Fruit fly (Drosophila melanogaster) whole organism, embryonic: Measurements from ENCODE around the gene eIF4E5.
A peak's percentile ranks its signal among the peaks of the same experiment; 100 is the strongest.

Source experiments
- Atf-2 ChIP-seq: fragments of 200-800 bp; sonication (Bioruptor generic); optimal IDR thresholded peaks from 2 replicates; lab custom pipeline; 2016; ENCODE audit warnings: missing biosample characterization, missing genetic modification characterization
- CG10147 ChIP-seq: fragments of 200-800 bp; sonication (Bioruptor generic); optimal IDR thresholded peaks from 2 replicates; lab custom pipeline; 2019; ENCODE audit warnings: missing biosample characterization, mild to moderate bottlenecking, missing genetic modification characterization, moderate library complexity
- CG11247 ChIP-seq: fragments of 200-800 bp; sonication (Bioruptor generic); IDR thresholded peaks from 2 replicates; pipeline ENCODE4 v1.3.6; 2022; ENCODE audit warnings: missing biosample characterization, missing genetic modification characterization
- CG11695 ChIP-seq: fragments of 200-800 bp; sonication (Bioruptor generic); IDR thresholded peaks from 3 replicates; pipeline ENCODE4 v1.3.6; 2022; ENCODE audit warnings: missing biosample characterization, missing genetic modification characterization
- CG12155 ChIP-seq: fragments of 200-800 bp; sonication (Bioruptor generic); optimal IDR thresholded peaks from 3 replicates; lab custom pipeline; 2016; ENCODE audit warnings: missing biosample characterization, missing genetic modification characterization
- CG12391 ChIP-seq: fragments of 200-800 bp; sonication (Bioruptor generic); optimal IDR thresholded peaks from 3 replicates; lab custom pipeline; 2018; ENCODE audit warnings: missing biosample characterization, mild to moderate bottlenecking, missing genetic modification characterization, moderate library complexity
- CG13296 ChIP-seq: fragments of 200-800 bp; sonication (Bioruptor generic); optimal IDR thresholded peaks from 3 replicates; lab custom pipeline; 2018; ENCODE audit warnings: missing biosample characterization, mild to moderate bottlenecking, missing genetic modification characterization
- CG14014 ChIP-seq: fragments of 200-800 bp; sonication (Bioruptor generic); IDR thresholded peaks from 2 replicates; pipeline ENCODE4 v1.3.6; 2022; ENCODE audit warnings: missing biosample characterization, missing genetic modification characterization
- CG15269 ChIP-seq: fragments of 200-800 bp; sonication (Bioruptor generic); optimal IDR thresholded peaks from 2 replicates; lab custom pipeline; 2018; ENCODE audit warnings: missing biosample characterization, mild to moderate bottlenecking, missing genetic modification characterization, moderate library complexity
- CG1529 ChIP-seq: fragments of 200-800 bp; sonication (Bioruptor generic); optimal IDR thresholded peaks from 3 replicates; lab custom pipeline; 2018; ENCODE audit warnings: missing biosample characterization, missing genetic modification characterization
- CG17328 ChIP-seq: fragments of 200-800 bp; sonication (Bioruptor generic); IDR thresholded peaks from 2 replicates; pipeline ENCODE4 v1.3.6; 2022; ENCODE audit warnings: missing biosample characterization, missing genetic modification characterization
- CG17612 ChIP-seq: fragments of 200-800 bp; sonication (Bioruptor generic); IDR thresholded peaks from 2 replicates; pipeline ENCODE4 v1.3.6; 2022; ENCODE audit warnings: missing biosample characterization, missing genetic modification characterization
- CG18011 ChIP-seq: fragments of 200-800 bp; sonication (Bioruptor generic); optimal IDR thresholded peaks from 2 replicates; lab custom pipeline; 2017; ENCODE audit warnings: missing biosample characterization, missing genetic modification characterization, mild to moderate bottlenecking, moderate library complexity, missing genotype
- CG2202 ChIP-seq: fragments of 200-800 bp; sonication (Bioruptor generic); optimal IDR thresholded peaks from 2 replicates; lab custom pipeline; 2018; ENCODE audit warnings: missing biosample characterization, mild to moderate bottlenecking, missing genetic modification characterization
- CG2875 ChIP-seq: fragments of 200-800 bp; sonication (Bioruptor generic); optimal IDR thresholded peaks from 2 replicates; lab custom pipeline; 2017; ENCODE audit warnings: missing biosample characterization, mild to moderate bottlenecking, missing genetic modification characterization, missing genetic modification reagents
- CG3838 ChIP-seq: fragments of 200-800 bp; sonication (Bioruptor generic); optimal IDR thresholded peaks from 3 replicates; lab custom pipeline; 2016; ENCODE audit warnings: missing biosample characterization, missing genetic modification characterization
- CG4854 ChIP-seq: fragments of 200-800 bp; sonication (Bioruptor generic); optimal IDR thresholded peaks from 2 replicates; lab custom pipeline; 2016; ENCODE audit warnings: missing biosample characterization, missing genetic modification characterization, inconsistent platforms
- CG6683 ChIP-seq: fragments of 200-800 bp; sonication (Bioruptor generic); optimal IDR thresholded peaks from 2 replicates; lab custom pipeline; 2017; ENCODE audit warnings: missing biosample characterization, mild to moderate bottlenecking, missing genetic modification characterization, missing genetic modification reagents
- CG7963 ChIP-seq: fragments of 200-800 bp; sonication (Bioruptor generic); IDR thresholded peaks from 3 replicates; pipeline ENCODE4 v1.3.6; 2022; ENCODE audit warnings: missing biosample characterization, missing genetic modification characterization; ENCODE audit not compliant: partially characterized antibody
- CG8359 ChIP-seq: fragments of 200-800 bp; sonication (Bioruptor generic); optimal IDR thresholded peaks from 2 replicates; lab custom pipeline; 2017; ENCODE audit warnings: missing biosample characterization, mild to moderate bottlenecking, missing genetic modification characterization, borderline replicate concordance
- CkIIα-i1 ChIP-seq: fragments of 200-800 bp; sonication (Bioruptor generic); IDR thresholded peaks from 2 replicates; pipeline ENCODE4 v1.3.6; 2022; ENCODE audit warnings: missing biosample characterization, missing genetic modification characterization
- Dll ChIP-seq: fragments of 200-800 bp; sonication (Bioruptor generic); IDR thresholded peaks from 4 replicates; pipeline ENCODE4 v1.3.6; 2022; ENCODE audit warnings: missing biosample characterization, missing genetic modification characterization; ENCODE audit not compliant: partially characterized antibody
- Fer3 ChIP-seq: fragments of 200-800 bp; sonication (Bioruptor generic); optimal IDR thresholded peaks from 2 replicates; lab custom pipeline; 2018; ENCODE audit warnings: missing biosample characterization, mild to moderate bottlenecking, missing genetic modification characterization, moderate library complexity
- Gsc ChIP-seq: fragments of 200-800 bp; sonication (Bioruptor generic); IDR thresholded peaks from 2 replicates; pipeline ENCODE4 v1.3.6; 2022; ENCODE audit warnings: missing biosample characterization, missing genetic modification characterization
- Hand ChIP-seq: fragments of 200-800 bp; sonication (Bioruptor generic); optimal IDR thresholded peaks from 2 replicates; lab custom pipeline; 2017; ENCODE audit warnings: mild to moderate bottlenecking, missing biosample characterization, missing genetic modification reagents, missing genetic modification characterization
- Hr78 ChIP-seq, 2 experiments: fragments of 200-800 bp in 1 of 2; fragments of >200 bp in 1 of 2; sonication (Bioruptor generic) in 1 of 2; optimal IDR thresholded peaks; 2 replicates each; lab custom pipeline; 2017 to 2019; ENCODE audit warnings: missing biosample characterization in 2 of 2, missing genetic modification characterization in 2 of 2, mild to moderate bottlenecking in 1 of 2, moderate library complexity in 1 of 2
- Meics ChIP-seq: fragments of 200-800 bp; sonication (Bioruptor generic); optimal IDR thresholded peaks from 2 replicates; lab custom pipeline; 2017; ENCODE audit warnings: missing biosample characterization, mild to moderate bottlenecking, missing genetic modification characterization
- NC2α ChIP-seq: fragments of 200-800 bp; sonication (Bioruptor generic); optimal IDR thresholded peaks from 2 replicates; lab custom pipeline; 2016; ENCODE audit warnings: missing biosample characterization, missing genetic modification characterization
- Ravus ChIP-seq: fragments of 200-800 bp; sonication (Bioruptor generic); IDR thresholded peaks from 2 replicates; pipeline ENCODE4 v1.3.6; 2022; ENCODE audit warnings: missing biosample characterization, missing genetic modification characterization
- Sox100B ChIP-seq: fragments of 200-800 bp; sonication (Bioruptor generic); optimal IDR thresholded peaks from 3 replicates; lab custom pipeline; 2018; ENCODE audit warnings: missing biosample characterization, mild to moderate bottlenecking, missing genetic modification characterization
- Spps ChIP-seq: fragments of 200-800 bp; sonication (Bioruptor generic); optimal IDR thresholded peaks from 2 replicates; lab custom pipeline; 2018; ENCODE audit warnings: missing biosample characterization, mild to moderate bottlenecking, missing genetic modification characterization
- ab ChIP-seq: fragments of 200-800 bp; sonication (Bioruptor generic); optimal IDR thresholded peaks from 2 replicates; lab custom pipeline; 2016; ENCODE audit warnings: missing biosample characterization, missing genetic modification characterization
- abd-A ChIP-seq: fragments of 200-800 bp; sonication (Bioruptor generic); optimal IDR thresholded peaks from 3 replicates; lab custom pipeline; 2019; ENCODE audit warnings: missing biosample characterization, mild to moderate bottlenecking, missing genetic modification characterization, moderate library complexity
- bab2 ChIP-seq: fragments of 200-800 bp; sonication (Bioruptor generic); optimal IDR thresholded peaks from 2 replicates; lab custom pipeline; 2016; ENCODE audit warnings: missing biosample characterization, missing genetic modification characterization
- bcd ChIP-seq: fragments of 200-800 bp; sonication (Bioruptor generic); optimal IDR thresholded peaks from 2 replicates; lab custom pipeline; 2017; ENCODE audit warnings: missing biosample characterization, mild to moderate bottlenecking, missing genetic modification characterization
- esg ChIP-seq: fragments of 200-800 bp; sonication (Bioruptor generic); conservative IDR thresholded peaks from 2 replicates; pipeline ENCODE4 v1.3.6; 2022; ENCODE audit warnings: missing biosample characterization, missing genetic modification characterization
- exex ChIP-seq: fragments of 200-800 bp; sonication (Bioruptor generic); optimal IDR thresholded peaks from 4 replicates; lab custom pipeline; 2018; ENCODE audit warnings: missing biosample characterization, mild to moderate bottlenecking, missing genetic modification characterization, moderate library complexity
- eyg ChIP-seq: fragments of 200-800 bp; sonication (Bioruptor generic); optimal IDR thresholded peaks from 3 replicates; lab custom pipeline; 2016; ENCODE audit warnings: missing biosample characterization, missing genetic modification characterization
- hbn ChIP-seq: fragments of 200-800 bp; sonication (Bioruptor generic); IDR thresholded peaks from 2 replicates; pipeline ENCODE4 v1.3.6; 2022; ENCODE audit warnings: missing biosample characterization, missing genetic modification characterization; ENCODE audit not compliant: partially characterized antibody
- ken ChIP-seq: fragments of 200-800 bp; sonication (Bioruptor generic); IDR thresholded peaks from 3 replicates; pipeline ENCODE4 v1.3.6; 2022; ENCODE audit warnings: missing biosample characterization, missing genetic modification characterization
- mam ChIP-seq: fragments of 200-800 bp; sonication (Bioruptor generic); optimal IDR thresholded peaks from 3 replicates; lab custom pipeline; 2016; ENCODE audit warnings: missing biosample characterization, missing genetic modification characterization
- mld ChIP-seq: fragments of 200-800 bp; sonication (Bioruptor generic); IDR thresholded peaks from 3 replicates; pipeline ENCODE4 v1.3.6; 2022; ENCODE audit warnings: missing biosample characterization, missing genetic modification characterization; ENCODE audit not compliant: partially characterized antibody
- nmo ChIP-seq: fragments of 200-800 bp; sonication (Bioruptor generic); optimal IDR thresholded peaks from 2 replicates; lab custom pipeline; 2018; ENCODE audit warnings: missing biosample characterization, mild to moderate bottlenecking, missing genetic modification characterization, moderate library complexity
- pho ChIP-seq: fragments of 200-800 bp; sonication (Bioruptor generic); optimal IDR thresholded peaks from 2 replicates; lab custom pipeline; 2016; ENCODE audit warnings: missing biosample characterization, missing genetic modification characterization
- pnt ChIP-seq: fragments of 200-800 bp; sonication (Bioruptor generic); optimal IDR thresholded peaks from 3 replicates; lab custom pipeline; 2016; ENCODE audit warnings: missing biosample characterization, missing genetic modification characterization
- pros ChIP-seq: fragments of 200-800 bp; sonication (Bioruptor generic); optimal IDR thresholded peaks from 3 replicates; lab custom pipeline; 2019; ENCODE audit warnings: missing biosample characterization, mild to moderate bottlenecking, missing genetic modification characterization, moderate library complexity
- sima ChIP-seq: fragments of 200-800 bp; sonication (Bioruptor generic); optimal IDR thresholded peaks from 2 replicates; lab custom pipeline; 2016; ENCODE audit warnings: missing biosample characterization, missing genetic modification characterization
- trh ChIP-seq: fragments of 200-800 bp; sonication (Bioruptor generic); optimal IDR thresholded peaks from 2 replicates; lab custom pipeline; 2016; ENCODE audit warnings: missing biosample characterization, missing genetic modification characterization
- zf30C ChIP-seq: fragments of 200-800 bp; sonication (Bioruptor generic); optimal IDR thresholded peaks from 3 replicates; lab custom pipeline; 2018; ENCODE audit warnings: missing biosample characterization, mild to moderate bottlenecking, missing genetic modification characterization

The eIF4E5 gene

dm6 chr3L:7862238-7863022 is 32.2 kb upstream of the eIF4E5 start (continued):
- TF ChIP-seq pnt (GFP tag; lab: Kevin White, UChicago) (no peak), CG17612 (no peak), sima (GFP tag; lab: Kevin White, UChicago) (no peak), Spps (tag; lab: Kevin White, UChicago) (no peak), Gsc (GFP tag; lab: Robert Waterston, UW) (no peak), Sox100B (GFP tag; lab: Kevin White, UChicago) (no peak), mam (peak; percentile 3), CG2875 (GFP tag; lab: Kevin White, UChicago) (no peak), pho (no peak), eyg (GFP tag; lab: Kevin White, UChicago) (no peak), ken (GFP tag; lab: Robert Waterston, UW) (no peak), CG15269 (tag; lab: Kevin White, UChicago) (peak; percentile 29), exex (tag; lab: Kevin White, UChicago) (no peak), CG4854 (peak; percentile 9), esg (GFP tag; lab: Robert Waterston, UW) (no peak), CG10147 (GFP tag; lab: Kevin White, UChicago) (no peak), mld (GFP tag; lab: Robert Waterston, UW) (no peak), pros (GFP tag; lab: Kevin White, UChicago) (no peak), CkIIα-i1 (GFP tag; lab: Robert Waterston, UW) (no peak), NC2α (GFP tag; lab: Kevin White, UChicago) (no peak), bab2 (GFP tag; lab: Kevin White, UChicago) (no peak), hbn (GFP tag; lab: Robert Waterston, UW) (no peak), Dll (GFP tag; lab: Robert Waterston, UW) (no peak), zf30C (no peak), CG3838 (no peak), CG7963 (GFP tag; lab: Robert Waterston, UW) (no peak), CG12155 (no peak), CG14014 (no peak; the same call in 1 of the 2 replicates), CG1529 (GFP tag; lab: Kevin White, UChicago) (no peak), CG18011 (GFP tag; lab: Kevin White, UChicago) (no peak), nmo (GFP tag; lab: Kevin White, UChicago) (peak; percentile 49), Hr78 (GFP tag; optimal IDR thresholded peaks at IDR 0.05; lab: Kevin White, UChicago) (no peak), Fer3 (tag; lab: Kevin White, UChicago) (no peak), Meics (GFP tag; lab: Kevin White, UChicago) (peak; percentile 62), abd-A (tag; lab: Kevin White, UChicago) (no peak), CG17328 (GFP tag; lab: Robert Waterston, UW) (no peak; the same call in 1 of the 2 replicates), CG11247 (GFP tag; lab: Robert Waterston, UW) (peak; percentile 26; the same call in 1 of the 2 replicates), Ravus (GFP tag; lab: Robert Waterston, UW) (no peak; the same call in 1 of the 2 replicates), CG6683 (GFP tag; lab: Kevin White, UChicago) (no peak), CG13296 (peak; percentile 13), bcd (GFP tag; lab: Kevin White, UChicago) (peak; percentile 41), CG12391 (tag; lab: Kevin White, UChicago) (peak; percentile 8), Atf-2 (peak; percentile 13), trh (GFP tag; lab: Kevin White, UChicago) (no peak), CG8359 (GFP tag; lab: Kevin White, UChicago) (no peak), CG2202 (tag; lab: Kevin White, UChicago) (no peak), ab (GFP tag; lab: Kevin White, UChicago) (no peak), CG11695 (GFP tag; lab: Robert Waterston, UW) (no peak; the same call in 2 of the 3 replicates), Hand (GFP tag; lab: Kevin White, UChicago) (no peak)
